Worm (Caenorhabditis elegans): ENCODE measurements around the gene C47D12.2.

DNA sequence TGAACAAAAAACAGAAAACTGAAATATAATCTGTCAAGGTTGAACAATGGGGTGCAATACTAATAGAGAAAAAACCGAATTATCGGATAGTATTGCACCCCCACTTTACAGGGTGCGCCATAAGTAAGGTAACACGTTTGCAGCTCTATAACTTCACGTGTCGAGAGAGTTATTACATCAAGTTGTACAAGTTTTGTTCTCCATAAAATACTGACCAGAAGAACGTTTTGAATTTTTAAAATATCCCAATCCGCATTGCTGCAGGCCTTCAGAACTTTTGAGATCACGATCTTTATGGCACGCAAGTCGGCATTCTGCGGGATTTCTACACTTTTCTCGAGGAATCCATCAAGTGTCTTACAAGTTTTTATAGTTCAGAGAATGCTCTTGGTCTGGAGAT lies 38.3 kb upstream of the C47D12.2 start:
- TF ChIP-seq ama-1 (optimal IDR thresholded peaks at IDR 0.05): no peak
- no peak for TF ChIP-seq flt-1 (GFP tag; IDR thresholded peaks at IDR 0.05)
- TF ChIP-seq scrt-1 (GFP tag; IDR thresholded peaks at IDR 0.05): no peak
- TF ChIP-seq pes-1 (GFP tag; IDR thresholded peaks at IDR 0.05): no peak
- TF ChIP-seq B0310.2 (tag; optimal IDR thresholded peaks at IDR 0.05): no peak
- no peak for TF ChIP-seq hmg-4 (GFP tag; optimal IDR thresholded peaks at IDR 0.05)
- TF ChIP-seq tra-4 (tag; optimal IDR thresholded peaks at IDR 0.05): no peak
- no peak for TF ChIP-seq ceh-36 (tag; optimal IDR thresholded peaks at IDR 0.05)
- TF ChIP-seq ets-7 (tag; optimal IDR thresholded peaks at IDR 0.05): no peak
- TF ChIP-seq sea-1 (GFP tag; conservative IDR thresholded peaks at IDR 0.05): no peak
- no peak for TF ChIP-seq aly-1 (tag; optimal IDR thresholded peaks at IDR 0.05)
- TF ChIP-seq tbx-37 (GFP tag; conservative IDR thresholded peaks at IDR 0.05): no peak
- TF ChIP-seq hnd-1 (tag; optimal IDR thresholded peaks at IDR 0.05): no peak
- TF ChIP-seq F13C5.2 (tag; optimal IDR thresholded peaks at IDR 0.05): no peak
